Worm (Caenorhabditis elegans): ENCODE results near the gene C27D6.11.

ce11 chrII:5115733-5116132 lies 45.3 kb downstream of the C27D6.11 start, which contains the start of gene srsy-1:
- TF ChIP-seq snpc-4 (tag; optimal IDR thresholded peaks at IDR 0.05): no peak
- TF ChIP-seq mbf-1 (tag; optimal IDR thresholded peaks at IDR 0.05): no peak
